Worm (Caenorhabditis elegans) whole organism, L4/young adult: ENCODE measurements around the gene gldi-1.

Experiments
- dao-5 ChIP-seq: sonication (generic microtip); optimal IDR thresholded peaks from 2 replicates; lab custom pipeline; 2016; ENCODE audit warnings: missing genotype, missing genetic modification characterization, moderate library complexity, missing compliant biosample characterization
- him-1 ChIP-seq: sonication (generic microtip); optimal IDR thresholded peaks from 2 replicates; lab custom pipeline; 2016; ENCODE audit warnings: missing genotype, missing genetic modification reagents, missing genetic modification characterization, missing compliant biosample characterization

DNA sequence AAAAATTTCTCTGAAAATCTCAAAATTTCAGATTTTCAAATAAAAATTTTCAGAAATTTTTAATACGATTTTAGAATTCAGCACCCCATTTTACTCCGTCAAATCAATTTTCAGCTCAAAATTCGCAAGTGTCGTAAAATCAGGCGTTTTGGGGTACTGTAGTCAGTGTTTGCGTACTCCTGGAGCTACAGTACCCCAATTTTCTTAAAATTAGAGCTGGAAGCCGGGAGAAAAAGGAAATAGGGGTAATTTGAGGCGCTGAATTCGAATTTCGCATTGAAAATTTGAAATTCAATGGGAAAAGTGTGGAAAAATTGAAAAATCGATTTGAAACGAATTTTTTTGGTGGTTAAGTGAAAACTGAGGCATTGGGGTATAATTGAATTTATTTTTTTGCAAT, 22.9 kb downstream of the gldi-1 start:
- TF ChIP-seq dao-5 (tag; lab: Kevin White, UChicago) = no peak
- TF ChIP-seq him-1 (tag; lab: Kevin White, UChicago) = no peak
